Worm (Caenorhabditis elegans): Measurements from ENCODE around the gene Y82E9BL.12.

Gene Y82E9BL.12

DNA sequence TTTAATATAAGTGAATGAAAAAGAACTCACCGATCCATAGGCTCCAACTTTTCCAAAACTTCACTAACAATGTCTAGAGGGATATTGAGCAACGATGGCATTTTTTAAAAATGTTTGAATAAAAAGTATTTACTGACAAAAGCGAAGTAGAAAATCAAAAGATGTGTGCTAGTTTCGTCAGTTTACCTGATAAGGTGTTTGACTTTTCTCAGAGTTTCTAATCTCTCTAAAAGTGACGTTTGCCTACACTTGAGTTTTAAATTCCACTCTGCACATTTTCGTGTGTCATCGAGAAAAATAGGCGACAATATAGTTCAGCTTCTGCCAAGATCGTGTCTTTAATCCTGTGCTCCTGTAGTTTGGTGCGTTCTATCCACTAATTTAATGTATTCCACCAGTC is 12.6 kb downstream of the Y82E9BL.12 start, which contains the start of gene fbxa-15:
Gene fbxa-15 (minus strand): TSS at position 101 of the 400 bp plus-strand sequence.
- TF ChIP-seq tab-1 (GFP tag; IDR thresholded peaks at IDR 0.05), result no peak
- no peak for TF ChIP-seq ztf-23 (GFP tag; IDR thresholded peaks at IDR 0.05)
- no peak for TF ChIP-seq T22C8.4 (GFP tag; IDR thresholded peaks at IDR 0.05)
- no peak for TF ChIP-seq ztf-29 (GFP tag; IDR thresholded peaks at IDR 0.05)
- TF ChIP-seq cog-1 (tag; optimal IDR thresholded peaks at IDR 0.05), result no peak
- no peak for TF ChIP-seq ref-1 (GFP tag; conservative IDR thresholded peaks at IDR 0.05)
- TF ChIP-seq klf-2 (GFP tag; conservative IDR thresholded peaks at IDR 0.05), result no peak
- no peak for TF ChIP-seq flt-1 (GFP tag; IDR thresholded peaks at IDR 0.05)
- TF ChIP-seq med-1 (GFP tag; optimal IDR thresholded peaks at IDR 0.05; ENCODE audit: insufficient read depth), result no peak

DNA sequence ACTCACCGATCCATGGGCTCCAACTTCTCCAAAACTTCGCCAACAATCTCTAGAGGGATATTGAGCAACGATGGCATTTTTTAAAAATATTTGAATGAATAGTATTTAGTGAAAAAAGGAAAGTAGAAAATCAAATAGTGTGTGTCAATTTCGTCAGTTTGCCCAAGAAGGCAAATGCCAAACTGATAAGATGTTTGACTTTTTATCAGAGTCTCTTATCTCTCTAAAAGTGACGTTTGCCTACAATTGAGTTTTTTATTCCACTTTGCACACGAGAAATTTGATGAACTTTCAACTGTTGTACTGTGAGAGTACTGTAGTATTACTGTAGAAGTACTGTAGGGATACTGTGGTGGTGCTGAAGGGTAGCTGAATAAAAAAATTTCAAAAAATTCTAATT is 14.6 kb downstream of the Y82E9BL.12 start:
- no peak for TF ChIP-seq klf-2 (GFP tag; conservative IDR thresholded peaks at IDR 0.05)
- no peak for TF ChIP-seq T22C8.4 (GFP tag; IDR thresholded peaks at IDR 0.05)
- no peak for TF ChIP-seq med-1 (GFP tag; optimal IDR thresholded peaks at IDR 0.05; ENCODE audit: insufficient read depth)
- TF ChIP-seq ztf-23 (GFP tag; IDR thresholded peaks at IDR 0.05), result no peak
- TF ChIP-seq cog-1 (tag; optimal IDR thresholded peaks at IDR 0.05), result no peak
- TF ChIP-seq tab-1 (GFP tag; IDR thresholded peaks at IDR 0.05), result no peak

DNA sequence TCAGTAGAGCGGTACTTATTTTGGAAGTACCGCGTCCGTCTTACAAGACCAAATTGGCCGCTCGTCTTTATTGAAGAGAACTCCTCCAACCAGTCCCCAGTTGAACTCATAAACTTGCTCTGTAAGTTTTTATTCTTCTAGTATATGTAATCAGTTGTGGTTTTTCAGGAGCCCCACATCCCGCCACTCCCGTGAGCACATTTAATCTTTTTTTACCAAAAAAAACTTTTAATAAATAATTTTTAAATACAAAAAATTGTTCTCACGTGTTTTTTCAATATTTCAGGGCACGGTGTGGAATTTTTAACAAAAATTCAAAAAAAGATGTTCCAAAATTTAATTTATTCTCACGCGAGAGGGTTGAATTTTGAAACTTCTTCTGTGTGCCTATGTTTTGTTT is 15.5 kb downstream of the Y82E9BL.12 start, which contains the start of gene fbxa-14:
Gene fbxa-14 (minus strand): TSS at position 101 of the 400 bp plus-strand sequence.
- TF ChIP-seq ztf-29 (GFP tag; IDR thresholded peaks at IDR 0.05) (no peak), tab-1 (GFP tag; IDR thresholded peaks at IDR 0.05) (no peak), ref-1 (GFP tag; conservative IDR thresholded peaks at IDR 0.05) (no peak), med-1 (GFP tag; optimal IDR thresholded peaks at IDR 0.05; ENCODE audit: insufficient read depth) (no peak), T22C8.4 (GFP tag; IDR thresholded peaks at IDR 0.05) (no peak), ztf-23 (GFP tag; IDR thresholded peaks at IDR 0.05) (no peak), cog-1 (tag; optimal IDR thresholded peaks at IDR 0.05) (no peak), klf-2 (GFP tag; conservative IDR thresholded peaks at IDR 0.05) (no peak), flt-1 (GFP tag; IDR thresholded peaks at IDR 0.05) (no peak)

DNA sequence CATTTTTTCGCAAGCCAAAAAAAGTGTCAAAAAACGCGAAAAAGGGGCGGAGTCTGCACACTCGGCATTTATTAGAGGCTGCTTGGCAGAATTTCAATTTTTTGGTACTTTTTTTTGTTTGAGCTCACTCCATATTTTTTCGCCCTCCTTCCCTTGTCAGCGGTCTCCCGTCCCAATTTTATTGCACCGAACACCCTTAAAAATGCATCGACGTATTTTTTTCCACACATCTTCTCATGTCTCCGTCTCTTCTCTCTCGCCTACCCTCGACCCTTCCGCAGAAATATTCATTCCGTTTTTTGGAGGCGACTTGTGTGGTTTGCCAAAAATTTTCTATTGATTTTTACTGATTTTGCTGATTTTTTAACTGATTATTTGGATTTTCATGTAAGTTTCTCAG is 17.5 kb downstream of the Y82E9BL.12 start, which contains the start of gene Y82E9BL.18:
Gene Y82E9BL.18 (plus strand): TSS at position 301 of the 400 bp plus-strand sequence.
- no peak for TF ChIP-seq ref-1 (GFP tag; conservative IDR thresholded peaks at IDR 0.05)
- TF ChIP-seq ztf-23 (GFP tag; IDR thresholded peaks at IDR 0.05), result no peak
- TF ChIP-seq klf-2 (GFP tag; conservative IDR thresholded peaks at IDR 0.05), result no peak
- no peak for TF ChIP-seq T22C8.4 (GFP tag; IDR thresholded peaks at IDR 0.05)
- no peak for TF ChIP-seq tab-1 (GFP tag; IDR thresholded peaks at IDR 0.05)
- no peak for TF ChIP-seq ztf-29 (GFP tag; IDR thresholded peaks at IDR 0.05)
- TF ChIP-seq flt-1 (GFP tag; IDR thresholded peaks at IDR 0.05), result no peak
- TF ChIP-seq med-1 (GFP tag; optimal IDR thresholded peaks at IDR 0.05; ENCODE audit: insufficient read depth), result no peak
- no peak for TF ChIP-seq cog-1 (tag; optimal IDR thresholded peaks at IDR 0.05)

DNA sequence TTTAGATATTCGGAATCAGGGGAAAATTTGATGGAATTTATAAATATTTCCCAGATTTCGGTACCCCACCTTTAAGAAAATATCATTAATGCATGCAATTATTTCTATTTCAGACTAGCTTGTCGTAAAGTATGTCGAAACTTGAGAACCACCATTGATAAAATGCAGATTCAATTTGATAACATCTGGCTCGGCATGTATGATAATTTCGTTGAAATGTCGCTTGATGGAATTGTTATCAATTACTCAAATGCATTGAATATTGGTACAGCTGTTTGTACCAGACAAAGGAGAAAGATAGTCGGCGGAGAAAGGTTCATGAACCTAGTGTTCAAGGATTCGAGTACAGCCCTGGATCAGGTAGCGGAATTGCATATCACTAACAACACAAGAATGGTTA is 22.9 kb downstream of the Y82E9BL.12 start, which contains the start of gene Y82E9BL.19:
Gene Y82E9BL.19 (plus strand): TSS at position 123 of the 400 bp plus-strand sequence.
- TF ChIP-seq med-1 (GFP tag; optimal IDR thresholded peaks at IDR 0.05; ENCODE audit: insufficient read depth), result no peak
- TF ChIP-seq ztf-29 (GFP tag; IDR thresholded peaks at IDR 0.05), result no peak
- no peak for TF ChIP-seq ztf-23 (GFP tag; IDR thresholded peaks at IDR 0.05)
- no peak for TF ChIP-seq T22C8.4 (GFP tag; IDR thresholded peaks at IDR 0.05)
- no peak for TF ChIP-seq flt-1 (GFP tag; IDR thresholded peaks at IDR 0.05)
- no peak for TF ChIP-seq cog-1 (tag; optimal IDR thresholded peaks at IDR 0.05)
- TF ChIP-seq ref-1 (GFP tag; conservative IDR thresholded peaks at IDR 0.05), result no peak
- TF ChIP-seq klf-2 (GFP tag; conservative IDR thresholded peaks at IDR 0.05), result no peak
- TF ChIP-seq tab-1 (GFP tag; IDR thresholded peaks at IDR 0.05), result no peak

DNA sequence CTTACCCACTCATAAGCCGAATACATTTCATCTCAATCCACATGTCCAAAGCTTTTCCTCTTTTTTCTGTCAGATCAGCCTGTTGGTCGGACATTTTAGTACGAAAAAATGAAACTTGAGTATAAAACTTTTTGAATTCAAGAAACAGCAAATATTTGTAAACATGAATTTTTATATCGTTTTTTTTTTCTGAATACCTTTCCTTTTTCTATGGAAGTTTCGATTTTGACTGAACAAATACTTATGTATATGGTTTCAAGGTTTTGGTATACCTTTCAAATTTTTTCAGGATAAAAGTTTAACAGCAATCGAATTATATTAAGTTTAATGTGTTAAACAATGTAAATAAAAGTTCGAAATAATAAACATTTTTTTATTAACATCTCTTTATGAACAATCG is 31.3 kb downstream of the Y82E9BL.12 start, which contains the start of gene fbxa-5:
Gene fbxa-5 (minus strand): TSS at position 101 of the 400 bp plus-strand sequence.
- TF ChIP-seq cog-1 (tag; optimal IDR thresholded peaks at IDR 0.05) (no peak), ref-1 (GFP tag; conservative IDR thresholded peaks at IDR 0.05) (no peak), ztf-29 (GFP tag; IDR thresholded peaks at IDR 0.05) (no peak), T22C8.4 (GFP tag; IDR thresholded peaks at IDR 0.05) (no peak)

DNA sequence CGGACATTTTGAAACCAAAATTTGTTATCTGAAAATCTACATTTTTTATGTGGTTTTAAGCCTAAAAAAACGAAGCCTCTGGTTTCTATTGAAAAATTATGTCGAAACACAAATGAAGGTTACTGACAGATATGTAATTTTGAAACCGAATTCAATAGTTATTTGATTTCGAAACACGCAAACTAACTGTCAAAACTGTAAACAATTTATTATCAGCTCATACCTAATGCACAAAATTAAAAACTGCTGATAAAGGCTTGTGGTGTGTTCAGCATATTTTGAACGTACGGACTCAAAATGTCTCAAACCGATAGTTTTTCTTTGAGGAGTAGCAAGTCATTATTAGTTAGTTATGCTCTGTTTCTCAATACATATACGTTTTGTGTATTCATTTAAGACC is 33.5 kb downstream of the Y82E9BL.12 start, which contains the start of gene fbxa-26:
Gene fbxa-26 (minus strand): TSS at position 35 of the 400 bp plus-strand sequence.
- no peak for TF ChIP-seq klf-2 (GFP tag; conservative IDR thresholded peaks at IDR 0.05)
- no peak for TF ChIP-seq ref-1 (GFP tag; conservative IDR thresholded peaks at IDR 0.05)
- no peak for TF ChIP-seq tab-1 (GFP tag; IDR thresholded peaks at IDR 0.05)
- TF ChIP-seq flt-1 (GFP tag; IDR thresholded peaks at IDR 0.05), result no peak
- no peak for TF ChIP-seq cog-1 (tag; optimal IDR thresholded peaks at IDR 0.05)
- no peak for TF ChIP-seq ztf-29 (GFP tag; IDR thresholded peaks at IDR 0.05)
- TF ChIP-seq ztf-23 (GFP tag; IDR thresholded peaks at IDR 0.05), result no peak
- no peak for TF ChIP-seq T22C8.4 (GFP tag; IDR thresholded peaks at IDR 0.05)
- no peak for TF ChIP-seq med-1 (GFP tag; optimal IDR thresholded peaks at IDR 0.05; ENCODE audit: insufficient read depth)

DNA sequence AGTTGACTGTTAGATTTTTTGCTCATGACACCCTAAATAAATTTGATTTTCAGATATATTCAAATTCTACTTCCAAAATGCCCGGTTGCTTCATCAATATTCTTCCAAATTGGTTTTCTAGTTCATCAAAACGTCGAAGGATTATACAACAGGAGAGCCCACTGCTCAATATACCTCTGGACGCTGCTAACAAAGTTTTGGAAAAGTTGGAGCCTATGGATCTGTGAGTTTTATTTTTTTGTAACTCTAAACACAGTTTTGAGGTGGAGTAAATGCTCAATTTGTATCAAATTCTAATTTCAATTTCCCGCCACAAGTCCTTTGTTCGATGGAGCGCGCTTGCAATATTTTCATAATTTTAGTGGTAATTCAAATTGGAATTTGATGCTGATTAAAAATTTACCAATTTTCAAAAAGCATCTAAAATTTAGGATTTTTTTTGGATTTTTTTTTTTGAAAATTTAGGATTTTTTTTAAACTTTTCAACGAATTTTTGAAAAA is 34.0 kb downstream of the Y82E9BL.12 start, which contains the start of gene fbxa-27:
Gene fbxa-27 (plus strand): TSS at position 51 of the 501 bp plus-strand sequence.
- TF ChIP-seq ztf-29 (GFP tag; IDR thresholded peaks at IDR 0.05), result no peak
- TF ChIP-seq med-1 (GFP tag; optimal IDR thresholded peaks at IDR 0.05; ENCODE audit: insufficient read depth), result no peak
- no peak for TF ChIP-seq klf-2 (GFP tag; conservative IDR thresholded peaks at IDR 0.05)
- TF ChIP-seq ref-1 (GFP tag; conservative IDR thresholded peaks at IDR 0.05), result no peak
- no peak for TF ChIP-seq flt-1 (GFP tag; IDR thresholded peaks at IDR 0.05)
- TF ChIP-seq cog-1 (tag; optimal IDR thresholded peaks at IDR 0.05), result no peak
- TF ChIP-seq T22C8.4 (GFP tag; IDR thresholded peaks at IDR 0.05), result no peak

DNA sequence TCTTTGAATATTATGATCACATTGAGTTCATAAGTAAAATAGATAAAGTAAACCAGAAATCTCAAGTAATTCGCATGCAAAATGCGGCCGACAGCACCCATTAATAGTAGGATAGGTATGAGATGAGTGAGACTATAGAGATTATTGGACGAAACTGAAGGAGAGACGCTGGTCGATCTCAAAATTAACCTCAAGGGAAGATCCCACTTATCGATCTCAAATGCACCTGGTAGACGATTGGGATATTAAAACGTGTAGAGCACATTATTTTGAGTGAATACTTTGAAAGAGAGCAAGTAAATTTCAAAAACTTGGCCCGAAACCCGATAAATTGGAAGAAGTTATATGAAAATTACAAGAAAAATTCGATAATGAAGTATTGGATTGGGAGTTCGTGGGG is 36.7 kb downstream of the Y82E9BL.12 start, which contains the start of gene Y82E9BL.6:
Gene Y82E9BL.6 (minus strand): TSS at position 101 of the 400 bp plus-strand sequence.
- no peak for TF ChIP-seq T22C8.4 (GFP tag; IDR thresholded peaks at IDR 0.05)
- TF ChIP-seq cog-1 (tag; optimal IDR thresholded peaks at IDR 0.05), result no peak
- no peak for TF ChIP-seq klf-2 (GFP tag; conservative IDR thresholded peaks at IDR 0.05)
- no peak for TF ChIP-seq tab-1 (GFP tag; IDR thresholded peaks at IDR 0.05)
- no peak for TF ChIP-seq med-1 (GFP tag; optimal IDR thresholded peaks at IDR 0.05; ENCODE audit: insufficient read depth)
- TF ChIP-seq ztf-29 (GFP tag; IDR thresholded peaks at IDR 0.05), result no peak
- TF ChIP-seq flt-1 (GFP tag; IDR thresholded peaks at IDR 0.05), result no peak
- TF ChIP-seq ref-1 (GFP tag; conservative IDR thresholded peaks at IDR 0.05), result no peak
- TF ChIP-seq ztf-23 (GFP tag; IDR thresholded peaks at IDR 0.05), result no peak

All from whole organism, midembryonic.